Worm (Caenorhabditis elegans) whole organism, L2 larva: ENCODE measurements around the gene fbxa-24.

ENCODE experiments used
- C34F6.9 ChIP-seq: fragments of 150-350 bp; optimal IDR thresholded peaks from 2 replicates; lab custom pipeline; 2014; ENCODE audit warnings: missing biosample characterization, missing genetic modification characterization
- F13H6.1 ChIP-seq: sonication (generic microtip); optimal IDR thresholded peaks from 2 replicates; lab custom pipeline; 2016; ENCODE audit warnings: missing genetic modification characterization, missing compliant biosample characterization
- R02D3.7 ChIP-seq: fragments of 150-350 bp; optimal IDR thresholded peaks from 2 replicates; lab custom pipeline; 2014; ENCODE audit warnings: missing biosample characterization, missing genetic modification characterization
- Y55F3AM.14 ChIP-seq: fragments of 200-800 bp; sonication (Bioruptor generic); optimal IDR thresholded peaks from 2 replicates; lab custom pipeline; 2018; ENCODE audit warnings: mild to moderate bottlenecking, missing genetic modification characterization, missing compliant biosample characterization
- ZK546.5 ChIP-seq: sonication (generic microtip); optimal IDR thresholded peaks from 2 replicates; lab custom pipeline; 2017; ENCODE audit warnings: missing biosample characterization, missing genetic modification characterization
- aly-2 ChIP-seq: fragments of 150-350 bp; optimal IDR thresholded peaks from 2 replicates; lab custom pipeline; 2014; ENCODE audit warnings: missing biosample characterization, missing genetic modification characterization
- ama-1 ChIP-seq: fragments of 150-350 bp; optimal IDR thresholded peaks from 2 replicates; lab custom pipeline; 2018; ENCODE audit warnings: inconsistent platforms
- blmp-1 ChIP-seq: sonication (generic microtip); optimal IDR thresholded peaks from 2 replicates; lab custom pipeline; 2017; ENCODE audit warnings: missing genetic modification characterization, mild to moderate bottlenecking, missing compliant biosample characterization, antibody characterized with exemption, moderate library complexity; ENCODE audit not compliant: insufficient read depth
- ceh-16 ChIP-seq: fragments of 150-350 bp; optimal IDR thresholded peaks from 2 replicates; lab custom pipeline; 2014; ENCODE audit warnings: missing biosample characterization, missing genetic modification characterization
- ceh-82 ChIP-seq: fragments of 150-350 bp; optimal IDR thresholded peaks from 2 replicates; lab custom pipeline; 2014; ENCODE audit warnings: missing biosample characterization, missing genetic modification characterization
- crh-2 ChIP-seq: sonication (generic microtip); optimal IDR thresholded peaks from 2 replicates; lab custom pipeline; 2017; ENCODE audit warnings: missing biosample characterization, missing genetic modification characterization
- egl-27 ChIP-seq: sonication (generic microtip); optimal IDR thresholded peaks from 3 replicates; lab custom pipeline; 2017; ENCODE audit warnings: missing biosample characterization, missing genetic modification reagents, missing genetic modification characterization
- elt-1 ChIP-seq: fragments of 150-350 bp; optimal IDR thresholded peaks from 2 replicates; lab custom pipeline; 2014; ENCODE audit warnings: missing biosample characterization, missing genetic modification characterization
- fos-1 ChIP-seq: fragments of 150-350 bp; optimal IDR thresholded peaks from 2 replicates; lab custom pipeline; 2014; ENCODE audit warnings: missing biosample characterization, missing genetic modification characterization
- gmeb-1 ChIP-seq: fragments of 150-350 bp; optimal IDR thresholded peaks from 2 replicates; lab custom pipeline; 2014; ENCODE audit warnings: missing biosample characterization, missing genetic modification characterization
- lin-11 ChIP-seq: fragments of 150-350 bp; sonication (generic microtip); optimal IDR thresholded peaks from 2 replicates; lab custom pipeline; 2014; ENCODE audit warnings: missing biosample characterization, missing genetic modification characterization, inconsistent platforms, mixed read lengths
- lin-13 ChIP-seq: fragments of 150-350 bp; optimal IDR thresholded peaks from 2 replicates; lab custom pipeline; 2014; ENCODE audit warnings: missing biosample characterization, missing genetic modification reagents, missing genetic modification characterization
- lsy-2 ChIP-seq, 2 experiments: fragments of 150-350 bp in 1 of 2; sonication (generic microtip) in 1 of 2; optimal IDR thresholded peaks; 2 replicates each; lab custom pipeline; 2014 to 2017; ENCODE audit warnings: missing biosample characterization in 2 of 2, missing genetic modification characterization in 2 of 2
- mab-5 ChIP-seq: fragments of 150-350 bp; optimal IDR thresholded peaks from 2 replicates; lab custom pipeline; 2014; ENCODE audit warnings: missing biosample characterization, missing genetic modification characterization
- mbf-1 ChIP-seq: sonication (generic microtip); optimal IDR thresholded peaks from 2 replicates; lab custom pipeline; 2017; ENCODE audit warnings: missing biosample characterization, missing genetic modification characterization
- mdl-1 ChIP-seq, 2 experiments: fragments of 150-350 bp in 1 of 2; sonication (generic microtip) in 1 of 2; optimal IDR thresholded peaks; 2 replicates each; lab custom pipeline; 2017; ENCODE audit warnings: missing biosample characterization in 2 of 2, missing genetic modification characterization in 2 of 2
- nhr-10 ChIP-seq: sonication (generic microtip); optimal IDR thresholded peaks from 2 replicates; lab custom pipeline; 2017; ENCODE audit warnings: missing biosample characterization, missing genetic modification characterization
- nhr-11 ChIP-seq: fragments of 150-350 bp; optimal IDR thresholded peaks from 2 replicates; lab custom pipeline; 2014; ENCODE audit warnings: missing biosample characterization, missing genetic modification characterization
- nhr-12 ChIP-seq: fragments of 150-350 bp; optimal IDR thresholded peaks from 2 replicates; lab custom pipeline; 2014; ENCODE audit warnings: missing biosample characterization, missing genetic modification characterization
- nhr-129 ChIP-seq: fragments of 150-350 bp; optimal IDR thresholded peaks from 2 replicates; lab custom pipeline; 2014; ENCODE audit warnings: missing biosample characterization, missing genetic modification characterization
- nhr-21 ChIP-seq: fragments of 150-350 bp; optimal IDR thresholded peaks from 2 replicates; lab custom pipeline; 2014; ENCODE audit warnings: missing biosample characterization, missing genetic modification characterization
- nhr-237 ChIP-seq: fragments of 150-350 bp; optimal IDR thresholded peaks from 2 replicates; lab custom pipeline; 2014; ENCODE audit warnings: missing biosample characterization, missing genetic modification characterization
- nhr-25 ChIP-seq: fragments of 150-350 bp; sonication (generic microtip); optimal IDR thresholded peaks from 3 replicates; lab custom pipeline; 2014; ENCODE audit warnings: missing biosample characterization, missing genetic modification characterization
- nhr-6 ChIP-seq: fragments of 150-350 bp; optimal IDR thresholded peaks from 2 replicates; lab custom pipeline; 2014; ENCODE audit warnings: missing biosample characterization, missing genetic modification characterization
- peb-1 ChIP-seq: fragments of 150-350 bp; optimal IDR thresholded peaks from 2 replicates; lab custom pipeline; 2014; ENCODE audit warnings: missing biosample characterization, missing genetic modification characterization
- sma-3 ChIP-seq: sonication (generic microtip); optimal IDR thresholded peaks from 2 replicates; lab custom pipeline; 2016; ENCODE audit warnings: missing genetic modification reagents, missing genetic modification characterization, missing compliant biosample characterization
- snpc-4 ChIP-seq: fragments of 150-350 bp; optimal IDR thresholded peaks from 2 replicates; lab custom pipeline; 2014; ENCODE audit warnings: missing biosample characterization, missing genetic modification characterization
- unc-39 ChIP-seq: fragments of 150-350 bp; optimal IDR thresholded peaks from 2 replicates; lab custom pipeline; 2014; ENCODE audit warnings: missing biosample characterization, missing genetic modification characterization
- unc-55 ChIP-seq: fragments of 150-350 bp; sonication (generic microtip); optimal IDR thresholded peaks from 3 replicates; lab custom pipeline; 2014; ENCODE audit warnings: missing biosample characterization, missing genetic modification reagents, missing genetic modification characterization
- unc-62 ChIP-seq: fragments of 150-350 bp; optimal IDR thresholded peaks from 2 replicates; lab custom pipeline; 2014; ENCODE audit warnings: missing biosample characterization, missing genetic modification reagents, missing genetic modification characterization
- ztf-1 ChIP-seq: fragments of 200-800 bp; sonication (Bioruptor generic); conservative IDR thresholded peaks from 2 replicates; pipeline ENCODE4 v1.3.6; 2022; ENCODE audit warnings: missing genetic modification characterization, missing compliant biosample characterization
- ztf-4 ChIP-seq: fragments of 150-350 bp; optimal IDR thresholded peaks from 2 replicates; lab custom pipeline; 2014; ENCODE audit warnings: missing biosample characterization, missing genetic modification characterization

fbxa-24 gene

ce11 chrII:3816251-3816849 is at the start of gene fbxa-24:
TSS of gene fbxa-24 (plus strand) at chrII:3816526.
- peak in 1 of 2 experiments; percentile 42 for TF ChIP-seq lsy-2 (tag; optimal IDR thresholded peaks at IDR 0.05; lab: Kevin White, UChicago)
- peak; percentile 5 for TF ChIP-seq nhr-129
- TF ChIP-seq, all 48 proteins: peak for 2; not testable (repeated sequence) for 46

- TF ChIP-seq nhr-21 (tag; lab: Kevin White, UChicago) (no peak), unc-39 (tag; lab: Kevin White, UChicago) (no peak), ZK546.5 (tag; lab: Kevin White, UChicago) (no peak), ceh-16 (tag; lab: Kevin White, UChicago) (no peak), fos-1 (no peak)
Observed at ce11 chrII:3771640-3772039, 44.7 kb upstream of the fbxa-24 start.

- TF ChIP-seq blmp-1 (tag; lab: Kevin White, UChicago) (no peak), F13H6.1 (tag; lab: Kevin White, UChicago) (no peak), nhr-6 (no peak), mbf-1 (tag; lab: Kevin White, UChicago) (no peak), unc-55 (GFP tag; lab: Kevin White, UChicago) (no peak), nhr-25 (tag; lab: Kevin White, UChicago) (no peak), gmeb-1 (tag; lab: Kevin White, UChicago) (no peak), nhr-129 (no peak), fos-1 (no peak), lin-13 (GFP tag; lab: Kevin White, UChicago) (no peak), peb-1 (tag; lab: Kevin White, UChicago) (no peak), mdl-1 (tag; optimal IDR thresholded peaks at IDR 0.05; lab: Kevin White, UChicago) (no peak), Y55F3AM.14 (no peak)
Observed at ce11 chrII:3773130-3773529, 43.2 kb upstream of the fbxa-24 start, which contains the start of gene T24E12.10. TSS of gene T24E12.10 (minus strand) at chrII:3773230.

ce11 chrII:3775719-3776118 is 40.6 kb upstream of the fbxa-24 start, which contains the start of gene T24E12.3:
TSS of gene T24E12.3 (plus strand) at chrII:3776019.
- TF ChIP-seq C34F6.9 (no peak), mbf-1 (tag; lab: Kevin White, UChicago) (no peak), ceh-82 (tag; lab: Kevin White, UChicago) (no peak), mab-5 (tag; lab: Kevin White, UChicago) (no peak), lin-11 (tag; lab: Kevin White, UChicago) (no peak), R02D3.7 (no peak), nhr-237 (tag; lab: Kevin White, UChicago) (no peak)

- TF ChIP-seq ztf-4 (tag; lab: Kevin White, UChicago) = no peak
- TF ChIP-seq peb-1 (tag; lab: Kevin White, UChicago) = no peak
- TF ChIP-seq nhr-10 (tag; lab: Kevin White, UChicago) = no peak
- no peak for TF ChIP-seq nhr-11 (tag; lab: Kevin White, UChicago)
- TF ChIP-seq lin-11 (tag; lab: Kevin White, UChicago) = no peak
- no peak for TF ChIP-seq elt-1 (tag; lab: Kevin White, UChicago)
- TF ChIP-seq unc-39 (tag; lab: Kevin White, UChicago) = no peak
- TF ChIP-seq egl-27 (tag; lab: Kevin White, UChicago) = no peak
- no peak for TF ChIP-seq crh-2 (tag; lab: Kevin White, UChicago)
- no peak for TF ChIP-seq C34F6.9
- TF ChIP-seq unc-62 (GFP tag; lab: Kevin White, UChicago) = no peak
Observed at ce11 chrII:3777802-3778201, 38.5 kb upstream of the fbxa-24 start.

- TF ChIP-seq nhr-25 (tag; lab: Kevin White, UChicago) (no peak), nhr-129 (no peak), lin-13 (GFP tag; lab: Kevin White, UChicago) (no peak), ztf-1 (GFP tag; lab: Robert Waterston, UW) (no peak), aly-2 (tag; lab: Kevin White, UChicago) (no peak), R02D3.7 (no peak), snpc-4 (no peak), ama-1 (lab: Kevin White, UChicago) (no peak), sma-3 (GFP tag; lab: Kevin White, UChicago) (no peak), nhr-12 (no peak)
Observed at ce11 chrII:3779463-3779862, 36.9 kb upstream of the fbxa-24 start, which contains the start of gene T24E12.11. TSS of gene T24E12.11 (minus strand) at chrII:3779563.
